Worm (Caenorhabditis elegans) whole organism, L2 larva: ENCODE results near the gene Y53C12B.1.

ENCODE experiments used
- egl-27 ChIP-seq: sonication (generic microtip); optimal IDR thresholded peaks from 3 replicates; lab custom pipeline; 2017; ENCODE audit warnings: missing biosample characterization, missing genetic modification reagents, missing genetic modification characterization
- elt-1 ChIP-seq: fragments of 150-350 bp; optimal IDR thresholded peaks from 2 replicates; lab custom pipeline; 2014; ENCODE audit warnings: missing biosample characterization, missing genetic modification characterization
- lsy-2 ChIP-seq, 2 experiments: fragments of 150-350 bp in 1 of 2; sonication (generic microtip) in 1 of 2; optimal IDR thresholded peaks; 2 replicates each; lab custom pipeline; 2014 to 2017; ENCODE audit warnings: missing biosample characterization in 2 of 2, missing genetic modification characterization in 2 of 2
- mbf-1 ChIP-seq: sonication (generic microtip); optimal IDR thresholded peaks from 2 replicates; lab custom pipeline; 2017; ENCODE audit warnings: missing biosample characterization, missing genetic modification characterization
- nhr-77 ChIP-seq: fragments of 150-350 bp; optimal IDR thresholded peaks from 2 replicates; lab custom pipeline; 2014; ENCODE audit warnings: missing biosample characterization, missing genetic modification characterization
- sem-4 ChIP-seq: fragments of 150-350 bp; optimal IDR thresholded peaks from 2 replicates; lab custom pipeline; 2014; ENCODE audit warnings: missing biosample characterization, missing genetic modification reagents, missing genetic modification characterization
- sma-3 ChIP-seq: sonication (generic microtip); optimal IDR thresholded peaks from 2 replicates; lab custom pipeline; 2016; ENCODE audit warnings: missing genetic modification reagents, missing genetic modification characterization, missing compliant biosample characterization
- sma-9 ChIP-seq, 2 experiments: fragments of 150-350 bp in 1 of 2; sonication (generic microtip) in 1 of 2; optimal IDR thresholded peaks; 2 replicates each; lab custom pipeline; 2014 to 2016; ENCODE audit warnings: missing genetic modification characterization in 2 of 2, mild to moderate bottlenecking in 1 of 2, missing biosample characterization in 1 of 2, missing compliant biosample characterization in 1 of 2, missing genetic modification reagents in 1 of 2, moderate library complexity in 1 of 2
- zag-1 ChIP-seq: fragments of 150-350 bp; optimal IDR thresholded peaks from 2 replicates; lab custom pipeline; 2014; ENCODE audit warnings: missing biosample characterization, missing genetic modification characterization
- ztf-4 ChIP-seq: fragments of 150-350 bp; optimal IDR thresholded peaks from 2 replicates; lab custom pipeline; 2014; ENCODE audit warnings: missing biosample characterization, missing genetic modification characterization

Y53C12B.1 gene

DNA sequence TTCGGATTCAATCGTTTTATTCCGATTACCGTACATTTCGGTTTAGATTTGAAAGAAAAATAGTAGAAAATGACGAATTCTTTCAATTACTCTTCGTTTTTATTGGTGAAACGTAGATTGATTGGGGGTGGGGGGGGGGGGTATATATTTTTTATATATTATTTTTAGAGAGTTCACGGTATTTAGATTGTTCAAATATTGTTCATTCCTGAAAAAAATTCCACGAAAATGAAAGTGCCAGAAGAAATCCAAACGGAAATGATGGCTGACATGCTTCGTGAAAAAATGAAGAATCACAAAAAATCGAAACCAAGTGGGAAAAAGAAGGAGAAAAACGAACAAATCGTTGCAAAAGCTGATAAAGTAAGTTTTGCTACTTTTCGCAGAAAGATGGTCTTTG lies 45.5 kb downstream of the Y53C12B.1 start, which contains the start of the genes Y53C12A.8 and Y53C12A.7:
TSS of gene Y53C12A.8 (minus strand) at position 101 of the 400 bp plus-strand sequence.
TSS of gene Y53C12A.7 (plus strand) at position 181 of the 400 bp plus-strand sequence.
- no peak for TF ChIP-seq nhr-77 (tag; lab: Kevin White, UChicago)
- TF ChIP-seq sma-9 (GFP tag; optimal IDR thresholded peaks at IDR 0.05; lab: Kevin White, UChicago), result no peak
- no peak for TF ChIP-seq sma-9 (tag; optimal IDR thresholded peaks at IDR 0.05; lab: Kevin White, UChicago)
- TF ChIP-seq mbf-1 (tag; lab: Kevin White, UChicago), result no peak
- TF ChIP-seq egl-27 (tag; lab: Kevin White, UChicago), result no peak
- no peak for TF ChIP-seq ztf-4 (tag; lab: Kevin White, UChicago)

- no peak for TF ChIP-seq elt-1 (tag; lab: Kevin White, UChicago)
- TF ChIP-seq lsy-2 (tag; optimal IDR thresholded peaks at IDR 0.05; lab: Kevin White, UChicago), result peak in 1 of 2 experiments; percentile 30
- peak; percentile 7 for TF ChIP-seq zag-1
- no peak for TF ChIP-seq sem-4 (tag; lab: Kevin White, UChicago)
- no peak for TF ChIP-seq sma-3 (GFP tag; lab: Kevin White, UChicago)
- no peak for TF ChIP-seq egl-27 (tag; lab: Kevin White, UChicago)
- peak; percentile 15 for TF ChIP-seq sma-9 (GFP tag; optimal IDR thresholded peaks at IDR 0.05; lab: Kevin White, UChicago)
- TF ChIP-seq sma-9 (tag; optimal IDR thresholded peaks at IDR 0.05; lab: Kevin White, UChicago), result no peak
Observed at ce11 chrII:9695942-9696341, 49.9 kb downstream of the Y53C12B.1 start.
